Fruit fly (Drosophila melanogaster) whole organism, embryonic: ENCODE measurements around the gene CG17666.
A peak's percentile ranks its signal among the peaks of the same experiment; 100 is the strongest.

ENCODE experiments used
- CG10147 ChIP-seq: fragments of 200-800 bp; sonication (Bioruptor generic); optimal IDR thresholded peaks from 2 replicates; lab custom pipeline; 2019; ENCODE audit warnings: missing biosample characterization, mild to moderate bottlenecking, missing genetic modification characterization, moderate library complexity
- CG10209 ChIP-seq: fragments of 200-800 bp; sonication (Bioruptor generic); optimal IDR thresholded peaks from 3 replicates; lab custom pipeline; 2017; ENCODE audit warnings: missing biosample characterization, mild to moderate bottlenecking, missing genetic modification characterization, missing genetic modification reagents
- CG10959 ChIP-seq: fragments of 200-800 bp; sonication (Bioruptor generic); IDR thresholded peaks from 2 replicates; pipeline ENCODE4 v1.3.6; 2022; ENCODE audit warnings: missing biosample characterization, missing genetic modification characterization
- CG11456 ChIP-seq: fragments of 200-800 bp; sonication (Bioruptor generic); IDR thresholded peaks from 3 replicates; pipeline ENCODE4 v1.3.6; 2022; ENCODE audit warnings: missing biosample characterization, missing genetic modification characterization
- CG11696 ChIP-seq: fragments of 200-800 bp; sonication (Bioruptor generic); IDR thresholded peaks from 2 replicates; pipeline ENCODE4 v1.3.6; 2022; ENCODE audit warnings: missing biosample characterization, missing genetic modification characterization
- CG12104 ChIP-seq: fragments of 200-800 bp; sonication (Bioruptor generic); optimal IDR thresholded peaks from 3 replicates; lab custom pipeline; 2016; ENCODE audit warnings: missing biosample characterization, missing genetic modification characterization
- CG13287 ChIP-seq: fragments of 200-800 bp; sonication (Bioruptor generic); IDR thresholded peaks from 2 replicates; pipeline ENCODE4 v1.3.6; 2022; ENCODE audit warnings: missing biosample characterization, missing genetic modification characterization; ENCODE audit not compliant: partially characterized antibody
- CG14441 ChIP-seq: fragments of 200-800 bp; sonication (Bioruptor generic); IDR thresholded peaks from 2 replicates; pipeline ENCODE4 v1.3.6; 2022; ENCODE audit warnings: missing biosample characterization, missing genetic modification characterization
- CG15601 ChIP-seq: fragments of 200-800 bp; sonication (Bioruptor generic); optimal IDR thresholded peaks from 3 replicates; lab custom pipeline; 2019; ENCODE audit warnings: missing biosample characterization, mild to moderate bottlenecking, missing genetic modification characterization, moderate library complexity
- CG15696 ChIP-seq: fragments of 200-800 bp; sonication (Bioruptor generic); optimal IDR thresholded peaks from 2 replicates; lab custom pipeline; 2019; ENCODE audit warnings: missing biosample characterization, mild to moderate bottlenecking, missing genetic modification characterization, moderate library complexity
- CG16863 ChIP-seq: fragments of 200-800 bp; sonication (Bioruptor generic); optimal IDR thresholded peaks from 3 replicates; lab custom pipeline; 2016; ENCODE audit warnings: missing biosample characterization, missing genetic modification characterization
- CG18476 ChIP-seq: fragments of 200-800 bp; sonication (Bioruptor generic); optimal IDR thresholded peaks from 2 replicates; lab custom pipeline; 2016; ENCODE audit warnings: missing biosample characterization, mild to moderate bottlenecking, missing genetic modification characterization
- CG3065 ChIP-seq: fragments of 200-800 bp; sonication (Bioruptor generic); optimal IDR thresholded peaks from 2 replicates; lab custom pipeline; 2016; ENCODE audit warnings: missing biosample characterization, missing genetic modification characterization
- CG3847 ChIP-seq: fragments of 200-800 bp; sonication (Bioruptor generic); IDR thresholded peaks from 2 replicates; pipeline ENCODE4 v1.3.6; 2022; ENCODE audit warnings: missing biosample characterization, missing genetic modification characterization
- CG43689 ChIP-seq: fragments of 200-800 bp; sonication (Bioruptor generic); IDR thresholded peaks from 2 replicates; pipeline ENCODE4 v1.3.6; 2022; ENCODE audit warnings: missing biosample characterization, missing genetic modification characterization
- CG6175 ChIP-seq: fragments of 200-800 bp; sonication (Bioruptor generic); IDR thresholded peaks from 3 replicates; pipeline ENCODE4 v1.3.6; 2022; ENCODE audit warnings: missing biosample characterization, missing genetic modification characterization
- CG6272 ChIP-seq: fragments of 200-800 bp; sonication (Bioruptor generic); IDR thresholded peaks from 2 replicates; pipeline ENCODE4 v1.3.6; 2022; ENCODE audit warnings: missing biosample characterization, missing genetic modification characterization
- D ChIP-seq, 2 experiments: fragments of 200-800 bp in 1 of 2; fragments of >200 bp in 1 of 2; sonication (Bioruptor generic) in 1 of 2; optimal IDR thresholded peaks; 2 replicates in 1 of 2; 3 replicates in 1 of 2; lab custom pipeline; 2017; ENCODE audit warnings: mild to moderate bottlenecking in 1 of 2, missing biosample characterization in 1 of 2, missing genetic modification characterization in 1 of 2, missing genetic modification reagents in 1 of 2
- Dad ChIP-seq: fragments of 200-800 bp; sonication (Bioruptor generic); optimal IDR thresholded peaks from 3 replicates; lab custom pipeline; 2016; ENCODE audit warnings: missing biosample characterization, missing genetic modification characterization
- Dbx ChIP-seq: fragments of 200-800 bp; sonication (Bioruptor generic); IDR thresholded peaks from 3 replicates; pipeline ENCODE4 v1.3.6; 2022; ENCODE audit warnings: missing biosample characterization, missing genetic modification characterization
- Ets65A ChIP-seq: fragments of 200-800 bp; sonication (Bioruptor generic); peaks from one replicate; lab custom pipeline; 2016; ENCODE audit warnings: missing biosample characterization, missing genetic modification characterization
- Lim3 ChIP-seq: fragments of 200-800 bp; sonication (Bioruptor generic); IDR thresholded peaks from 2 replicates; pipeline ENCODE4 v1.3.6; 2022; ENCODE audit warnings: missing biosample characterization, missing genetic modification characterization
- MTF-1 ChIP-seq: fragments of 200-800 bp; sonication (Bioruptor generic); optimal IDR thresholded peaks from 2 replicates; lab custom pipeline; 2018; ENCODE audit warnings: missing biosample characterization, mild to moderate bottlenecking, missing genetic modification characterization, borderline replicate concordance
- Meics ChIP-seq: fragments of 200-800 bp; sonication (Bioruptor generic); optimal IDR thresholded peaks from 2 replicates; lab custom pipeline; 2017; ENCODE audit warnings: missing biosample characterization, mild to moderate bottlenecking, missing genetic modification characterization
- Mes4 ChIP-seq: fragments of 200-800 bp; sonication (Bioruptor generic); optimal IDR thresholded peaks from 2 replicates; lab custom pipeline; 2016; ENCODE audit warnings: missing biosample characterization, missing genetic modification characterization
- NFAT ChIP-seq: fragments of 200-800 bp; sonication (Bioruptor generic); IDR thresholded peaks from 2 replicates; pipeline ENCODE4 v1.3.6; 2022; ENCODE audit warnings: missing biosample characterization, missing genetic modification characterization
- Nf-YC ChIP-seq: fragments of 200-800 bp; optimal IDR thresholded peaks from 3 replicates; lab custom pipeline; 2019; ENCODE audit warnings: missing biosample characterization, mild to moderate bottlenecking, missing genetic modification characterization, moderate library complexity
- Optix ChIP-seq: fragments of 200-800 bp; sonication (Bioruptor generic); IDR thresholded peaks from 3 replicates; pipeline ENCODE4 v1.3.6; 2022; ENCODE audit warnings: missing biosample characterization, missing genetic modification characterization
- Ravus ChIP-seq: fragments of 200-800 bp; sonication (Bioruptor generic); IDR thresholded peaks from 2 replicates; pipeline ENCODE4 v1.3.6; 2022; ENCODE audit warnings: missing biosample characterization, missing genetic modification characterization
- Rfx ChIP-seq: fragments of 200-800 bp; sonication (Bioruptor generic); IDR thresholded peaks from 2 replicates; pipeline ENCODE4 v1.3.6; 2022; ENCODE audit warnings: missing biosample characterization, missing genetic modification characterization
- Side ChIP-seq: fragments of 200-800 bp; sonication (Bioruptor generic); optimal IDR thresholded peaks from 2 replicates; lab custom pipeline; 2016; ENCODE audit warnings: missing biosample characterization, missing genetic modification characterization
- Sox102F ChIP-seq: fragments of 200-800 bp; sonication (Bioruptor generic); optimal IDR thresholded peaks from 2 replicates; lab custom pipeline; 2018; ENCODE audit warnings: missing biosample characterization, mild to moderate bottlenecking, missing genetic modification characterization, moderate library complexity
- Sry-β ChIP-seq: fragments of 200-800 bp; sonication (Bioruptor generic); optimal IDR thresholded peaks from 2 replicates; lab custom pipeline; 2018; ENCODE audit warnings: missing biosample characterization, mild to moderate bottlenecking, missing genetic modification characterization, moderate library complexity
- bab2 ChIP-seq: fragments of 200-800 bp; sonication (Bioruptor generic); optimal IDR thresholded peaks from 2 replicates; lab custom pipeline; 2016; ENCODE audit warnings: missing biosample characterization, missing genetic modification characterization
- cad ChIP-seq: fragments of >200 bp; optimal IDR thresholded peaks from 2 replicates; lab custom pipeline; 2017; ENCODE audit warnings: missing biosample characterization, missing genetic modification characterization
- chif ChIP-seq, 2 experiments: fragments of 200-800 bp; sonication (Bioruptor generic); optimal IDR thresholded peaks; 3 replicates each; lab custom pipeline; 2016; ENCODE audit warnings: missing biosample characterization in 2 of 2, missing genetic modification characterization in 2 of 2
- crol ChIP-seq: fragments of 200-800 bp; sonication (Bioruptor generic); IDR thresholded peaks from 2 replicates; pipeline ENCODE4 v1.3.6; 2022; ENCODE audit warnings: missing biosample characterization, missing genetic modification characterization
- ems ChIP-seq: fragments of 200-800 bp; sonication (Bioruptor generic); optimal IDR thresholded peaks from 3 replicates; lab custom pipeline; 2016; ENCODE audit warnings: missing biosample characterization, missing genetic modification characterization
- fd3F ChIP-seq: fragments of 200-800 bp; sonication (Bioruptor generic); optimal IDR thresholded peaks from 2 replicates; lab custom pipeline; 2018; ENCODE audit warnings: missing biosample characterization, mild to moderate bottlenecking, missing genetic modification characterization, moderate library complexity
- gcm ChIP-seq: fragments of 200-800 bp; sonication (Bioruptor generic); optimal IDR thresholded peaks from 2 replicates; lab custom pipeline; 2019; ENCODE audit warnings: missing biosample characterization, mild to moderate bottlenecking, missing genetic modification characterization, moderate library complexity
- gem ChIP-seq: fragments of 200-800 bp; sonication (Bioruptor generic); optimal IDR thresholded peaks from 2 replicates; lab custom pipeline; 2019; ENCODE audit warnings: missing biosample characterization, mild to moderate bottlenecking, missing genetic modification characterization, moderate library complexity
- gsb ChIP-seq: fragments of 200-800 bp; sonication (Bioruptor generic); IDR thresholded peaks from 2 replicates; pipeline ENCODE4 v1.3.6; 2022; ENCODE audit warnings: missing biosample characterization, missing genetic modification characterization
- gsb-n ChIP-seq: fragments of 200-800 bp; sonication (Bioruptor generic); optimal IDR thresholded peaks from 3 replicates; lab custom pipeline; 2018; ENCODE audit warnings: missing biosample characterization, mild to moderate bottlenecking, missing genetic modification characterization
- ham ChIP-seq: fragments of 200-800 bp; sonication (Bioruptor generic); IDR thresholded peaks from 2 replicates; pipeline ENCODE4 v1.3.6; 2022; ENCODE audit warnings: missing biosample characterization, missing genetic modification characterization
- insv ChIP-seq, 2 experiments: fragments of 200-800 bp; sonication (Bioruptor generic); optimal IDR thresholded peaks; 3 replicates each; lab custom pipeline; 2016 to 2018; ENCODE audit warnings: missing biosample characterization in 2 of 2, missing genetic modification characterization in 2 of 2
- jigr1 ChIP-seq: fragments of 200-800 bp; sonication (Bioruptor generic); IDR thresholded peaks from 3 replicates; pipeline ENCODE4 v1.3.6; 2022; ENCODE audit warnings: missing biosample characterization, missing genetic modification characterization
- jing ChIP-seq: fragments of 200-800 bp; sonication (Bioruptor generic); optimal IDR thresholded peaks from 2 replicates; lab custom pipeline; 2018; ENCODE audit warnings: missing biosample characterization, mild to moderate bottlenecking, missing genetic modification characterization
- kay ChIP-seq: fragments of 200-800 bp; sonication (Bioruptor generic); optimal IDR thresholded peaks from 2 replicates; lab custom pipeline; 2016; ENCODE audit warnings: missing biosample characterization, missing genetic modification characterization
- pb ChIP-seq: fragments of 200-800 bp; sonication (Bioruptor generic); optimal IDR thresholded peaks from 3 replicates; lab custom pipeline; 2016; ENCODE audit warnings: missing biosample characterization, missing genetic modification characterization
- shn ChIP-seq: fragments of 200-800 bp; sonication (Bioruptor generic); optimal IDR thresholded peaks from 3 replicates; lab custom pipeline; 2016; ENCODE audit warnings: missing biosample characterization, missing genetic modification characterization
- wor ChIP-seq: fragments of 200-800 bp; sonication (Bioruptor generic); IDR thresholded peaks from 2 replicates; pipeline ENCODE4 v1.3.6; 2022; ENCODE audit warnings: missing biosample characterization, missing genetic modification characterization
- zfh1 ChIP-seq: fragments of 200-800 bp; sonication (Bioruptor generic); IDR thresholded peaks from 3 replicates; pipeline ENCODE4 v1.3.6; 2022; ENCODE audit warnings: missing biosample characterization, missing genetic modification characterization

CG17666 gene

DNA sequence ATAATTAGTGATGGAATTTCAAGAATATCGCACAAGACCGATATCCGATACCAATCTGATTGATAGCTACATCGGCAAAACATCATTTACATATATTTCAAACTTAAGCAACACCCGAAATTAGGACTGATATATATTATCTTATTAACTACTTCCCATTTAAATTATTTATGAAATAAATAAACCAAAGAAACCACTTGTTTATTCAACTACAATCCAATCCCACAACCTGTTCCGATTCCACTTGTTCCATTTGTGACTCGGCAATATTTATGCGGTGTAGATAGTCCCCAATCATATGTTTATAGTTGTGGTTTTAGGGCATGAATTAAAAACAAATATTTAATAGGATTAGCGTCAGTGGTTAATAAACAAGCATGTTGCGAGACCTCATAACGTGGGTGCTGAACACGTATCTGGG, 26.3 kb upstream of the CG17666 start, which contains the start of the genes CG10973 and Vps13D (continued):
- TF ChIP-seq CG14441 (no peak), gsb (no peak), CG3847 (GFP tag; lab: Robert Waterston, UW) (no peak; the same call in 1 of the 2 replicates), ham (GFP tag; lab: Robert Waterston, UW) (no peak), CG6272 (no peak), CG43689 (GFP tag; lab: Robert Waterston, UW) (no peak), CG15696 (no peak), Nf-YC (tag; lab: Kevin White, UChicago) (no peak), CG15601 (tag; lab: Kevin White, UChicago) (no peak), NFAT (GFP tag; lab: Robert Waterston, UW) (no peak), Side (GFP tag; lab: Kevin White, UChicago) (no peak), CG11696 (GFP tag; lab: Robert Waterston, UW) (peak; percentile 51; the same call in 1 of the 2 replicates), kay (GFP tag; lab: Kevin White, UChicago) (peak; percentile 1), D (optimal IDR thresholded peaks at IDR 0.05; lab: Kevin White, UChicago) (no peak), D (GFP tag; optimal IDR thresholded peaks at IDR 0.05; lab: Kevin White, UChicago) (peak; percentile 39), wor (GFP tag; lab: Robert Waterston, UW) (no peak), CG16863 (peak; percentile 27), Optix (GFP tag; lab: Robert Waterston, UW) (no peak), cad (no peak), CG11456 (GFP tag; lab: Robert Waterston, UW) (no peak), Meics (GFP tag; lab: Kevin White, UChicago) (no peak), gsb-n (tag; lab: Kevin White, UChicago) (no peak), CG10959 (GFP tag; lab: Robert Waterston, UW) (no peak), gem (tag; lab: Kevin White, UChicago) (no peak), CG13287 (GFP tag; lab: Robert Waterston, UW) (peak; percentile 95), pb (GFP tag; lab: Kevin White, UChicago) (no peak), Sox102F (GFP tag; lab: Kevin White, UChicago) (no peak), CG3065 (GFP tag; lab: Kevin White, UChicago) (no peak), ems (GFP tag; lab: Kevin White, UChicago) (no peak), MTF-1 (GFP tag; lab: Kevin White, UChicago) (peak; percentile 84), jigr1 (GFP tag; lab: Robert Waterston, UW) (no peak), Ets65A (GFP tag; lab: Kevin White, UChicago) (no peak), CG10147 (GFP tag; lab: Kevin White, UChicago) (no peak), CG6175 (GFP tag; lab: Robert Waterston, UW) (no peak), fd3F (GFP tag; lab: Kevin White, UChicago) (no peak), Ravus (GFP tag; lab: Robert Waterston, UW) (no peak), crol (GFP tag; lab: Robert Waterston, UW) (no peak), Mes4 (GFP tag; lab: Kevin White, UChicago) (no peak), CG10209 (GFP tag; lab: Kevin White, UChicago) (no peak), CG12104 (GFP tag; lab: Kevin White, UChicago) (peak; percentile 27), CG18476 (no peak), insv (GFP tag; optimal IDR thresholded peaks at IDR 0.05; lab: Kevin White, UChicago) (peak in 1 of 2 experiments; percentile 64), zfh1 (GFP tag; lab: Robert Waterston, UW) (0 out of 3 replicates have a peak, but pooled peaks have one; percentile 15), Sry-β (peak; percentile 61), jing (GFP tag; lab: Kevin White, UChicago) (no peak), bab2 (peak; percentile 41), Dbx (GFP tag; lab: Robert Waterston, UW) (no peak), chif (GFP tag; optimal IDR thresholded peaks at IDR 0.05; lab: Kevin White, UChicago) (no peak), Rfx (no peak; the same call in 1 of the 2 replicates), gcm (no peak), shn (GFP tag; lab: Kevin White, UChicago) (no peak), Dad (no peak), Lim3 (GFP tag; lab: Robert Waterston, UW) (no peak)
